Fruit fly (Drosophila melanogaster) whole organism, embryonic: ENCODE measurements around the gene CG7333.
A peak's percentile ranks its signal among the peaks of the same experiment; 100 is the strongest.

Experiments
- BtbVII ChIP-seq: fragments of 200-800 bp; sonication (Bioruptor generic); optimal IDR thresholded peaks from 3 replicates; lab custom pipeline; 2017; ENCODE audit warnings: missing biosample characterization, mild to moderate bottlenecking, missing genetic modification characterization
- CG10462 ChIP-seq: fragments of 200-800 bp; sonication (Bioruptor generic); optimal IDR thresholded peaks from 2 replicates; lab custom pipeline; 2016; ENCODE audit warnings: missing biosample characterization, missing genetic modification characterization
- CG10543 ChIP-seq: fragments of 200-800 bp; sonication (Bioruptor generic); optimal IDR thresholded peaks from 3 replicates; lab custom pipeline; 2017; ENCODE audit warnings: missing biosample characterization, mild to moderate bottlenecking, missing genetic modification characterization, moderate library complexity
- CG12744 ChIP-seq: fragments of 200-800 bp; sonication (Bioruptor generic); optimal IDR thresholded peaks from 2 replicates; lab custom pipeline; 2016; ENCODE audit warnings: missing biosample characterization, missing genetic modification characterization
- CG13287 ChIP-seq: fragments of 200-800 bp; sonication (Bioruptor generic); IDR thresholded peaks from 2 replicates; pipeline ENCODE4 v1.3.6; 2022; ENCODE audit warnings: missing biosample characterization, missing genetic modification characterization; ENCODE audit not compliant: partially characterized antibody
- CG14667 ChIP-seq: fragments of 200-800 bp; sonication (Bioruptor generic); IDR thresholded peaks from 2 replicates; pipeline ENCODE4 v1.3.6; 2022; ENCODE audit warnings: missing biosample characterization, missing genetic modification characterization
- CG1529 ChIP-seq: fragments of 200-800 bp; sonication (Bioruptor generic); optimal IDR thresholded peaks from 3 replicates; lab custom pipeline; 2018; ENCODE audit warnings: missing biosample characterization, missing genetic modification characterization
- CG16815 ChIP-seq: fragments of 200-800 bp; sonication (Bioruptor generic); optimal IDR thresholded peaks from 3 replicates; lab custom pipeline; 2017; ENCODE audit warnings: missing biosample characterization, mild to moderate bottlenecking, missing genetic modification characterization
- CG17361 ChIP-seq: fragments of 200-800 bp; sonication (Bioruptor generic); IDR thresholded peaks from 3 replicates; pipeline ENCODE4 v1.3.6; 2022; ENCODE audit warnings: missing biosample characterization, missing genetic modification characterization
- CG2712 ChIP-seq: fragments of 200-800 bp; optimal IDR thresholded peaks from 3 replicates; lab custom pipeline; 2019; ENCODE audit warnings: missing biosample characterization, mild to moderate bottlenecking, missing genetic modification characterization, moderate library complexity
- CG32532 ChIP-seq: fragments of 200-800 bp; sonication (Bioruptor generic); IDR thresholded peaks from 2 replicates; pipeline ENCODE4 v1.3.6; 2022; ENCODE audit warnings: missing biosample characterization, missing genetic modification characterization
- CG32772 ChIP-seq: fragments of 200-800 bp; sonication (Bioruptor generic); IDR thresholded peaks from 2 replicates; pipeline ENCODE4 v1.3.6; 2022; ENCODE audit warnings: missing biosample characterization, missing genetic modification characterization
- CG3726 ChIP-seq: fragments of 200-800 bp; sonication (Bioruptor generic); IDR thresholded peaks from 3 replicates; pipeline ENCODE4, ENCODE4 v1.3.6; 2022; ENCODE audit warnings: missing biosample characterization, missing genetic modification characterization
- CG3838 ChIP-seq: fragments of 200-800 bp; sonication (Bioruptor generic); optimal IDR thresholded peaks from 3 replicates; lab custom pipeline; 2016; ENCODE audit warnings: missing biosample characterization, missing genetic modification characterization
- CG4328 ChIP-seq: fragments of 200-800 bp; sonication (Bioruptor generic); optimal IDR thresholded peaks from 3 replicates; lab custom pipeline; 2017; ENCODE audit warnings: missing biosample characterization, missing genetic modification reagents, missing genetic modification characterization
- CG4854 ChIP-seq: fragments of 200-800 bp; sonication (Bioruptor generic); optimal IDR thresholded peaks from 2 replicates; lab custom pipeline; 2016; ENCODE audit warnings: missing biosample characterization, missing genetic modification characterization, inconsistent platforms
- CG7271 ChIP-seq: fragments of 200-800 bp; sonication (Bioruptor generic); optimal IDR thresholded peaks from 2 replicates; lab custom pipeline; 2018; ENCODE audit warnings: missing biosample characterization, mild to moderate bottlenecking, missing genetic modification characterization, moderate library complexity
- CG7372 ChIP-seq: fragments of 200-800 bp; sonication (Bioruptor generic); IDR thresholded peaks from 2 replicates; pipeline ENCODE4 v1.3.6; 2022; ENCODE audit warnings: missing biosample characterization, missing genetic modification characterization
- CG8359 ChIP-seq: fragments of 200-800 bp; sonication (Bioruptor generic); optimal IDR thresholded peaks from 2 replicates; lab custom pipeline; 2017; ENCODE audit warnings: missing biosample characterization, mild to moderate bottlenecking, missing genetic modification characterization, borderline replicate concordance
- CG8388 ChIP-seq: fragments of 200-800 bp; sonication (Bioruptor generic); optimal IDR thresholded peaks from 2 replicates; lab custom pipeline; 2019; ENCODE audit warnings: missing biosample characterization, mild to moderate bottlenecking, missing genetic modification characterization, moderate library complexity
- CG8478 ChIP-seq: fragments of >200 bp; optimal IDR thresholded peaks from 2 replicates; lab custom pipeline; 2018
- CG8924 ChIP-seq: fragments of 200-800 bp; optimal IDR thresholded peaks from 3 replicates; lab custom pipeline; 2019; ENCODE audit warnings: missing biosample characterization, mild to moderate bottlenecking, missing genetic modification characterization, moderate library complexity
- CG9932 ChIP-seq: fragments of 200-800 bp; sonication (Bioruptor generic); IDR thresholded peaks from 2 replicates; pipeline ENCODE4 v1.3.6; 2022; ENCODE audit warnings: missing biosample characterization, missing genetic modification characterization
- D19B ChIP-seq: fragments of 200-800 bp; sonication (Bioruptor generic); optimal IDR thresholded peaks from 2 replicates; lab custom pipeline; 2017; ENCODE audit warnings: missing biosample characterization, mild to moderate bottlenecking, missing genetic modification characterization
- E2f2 ChIP-seq: fragments of 200-800 bp; sonication (Bioruptor generic); IDR thresholded peaks from 2 replicates; pipeline ENCODE4 v1.3.6; 2022; ENCODE audit warnings: missing biosample characterization, missing genetic modification characterization
- Fer2 ChIP-seq: fragments of 200-800 bp; sonication (Bioruptor generic); optimal IDR thresholded peaks from 2 replicates; lab custom pipeline; 2018; ENCODE audit warnings: missing biosample characterization, mild to moderate bottlenecking, missing genetic modification characterization, moderate library complexity
- Hand ChIP-seq: fragments of 200-800 bp; sonication (Bioruptor generic); optimal IDR thresholded peaks from 2 replicates; lab custom pipeline; 2017; ENCODE audit warnings: mild to moderate bottlenecking, missing biosample characterization, missing genetic modification reagents, missing genetic modification characterization
- Hey ChIP-seq: fragments of 200-800 bp; sonication (Bioruptor generic); optimal IDR thresholded peaks from 3 replicates; lab custom pipeline; 2018; ENCODE audit warnings: missing biosample characterization, mild to moderate bottlenecking, missing genetic modification characterization
- Hmr ChIP-seq: fragments of 200-800 bp; sonication (Bioruptor generic); optimal IDR thresholded peaks from 3 replicates; lab custom pipeline; 2017; ENCODE audit warnings: mild to moderate bottlenecking, missing biosample characterization, missing genetic modification reagents, missing genetic modification characterization
- Neu2 ChIP-seq: fragments of 200-800 bp; sonication (Bioruptor generic); optimal IDR thresholded peaks from 3 replicates; lab custom pipeline; 2016; ENCODE audit warnings: missing biosample characterization, missing genetic modification characterization, borderline replicate concordance
- Scr ChIP-seq: fragments of 200-800 bp; sonication (Bioruptor generic); IDR thresholded peaks from 2 replicates; pipeline ENCODE4 v1.3.6; 2022; ENCODE audit warnings: missing biosample characterization, missing genetic modification characterization; ENCODE audit not compliant: partially characterized antibody
- Sry-δ ChIP-seq: fragments of 200-800 bp; sonication (Bioruptor generic); optimal IDR thresholded peaks from 2 replicates; lab custom pipeline; 2016; ENCODE audit warnings: missing biosample characterization, missing genetic modification characterization
- abd-A ChIP-seq: fragments of 200-800 bp; sonication (Bioruptor generic); optimal IDR thresholded peaks from 3 replicates; lab custom pipeline; 2019; ENCODE audit warnings: missing biosample characterization, mild to moderate bottlenecking, missing genetic modification characterization, moderate library complexity
- ase ChIP-seq: fragments of 200-800 bp; sonication (Bioruptor generic); IDR thresholded peaks from 3 replicates; pipeline ENCODE4 v1.3.6; 2022; ENCODE audit warnings: missing biosample characterization, missing genetic modification characterization
- ato ChIP-seq: fragments of 200-800 bp; sonication (Bioruptor generic); IDR thresholded peaks from 2 replicates; pipeline ENCODE4 v1.3.6; 2022; ENCODE audit warnings: missing biosample characterization, missing genetic modification characterization; ENCODE audit not compliant: partially characterized antibody
- cato ChIP-seq: fragments of 200-800 bp; sonication (Bioruptor generic); optimal IDR thresholded peaks from 2 replicates; lab custom pipeline; 2016; ENCODE audit warnings: missing biosample characterization, missing genetic modification characterization, borderline replicate concordance
- crc ChIP-seq: fragments of 200-800 bp; sonication (Bioruptor generic); optimal IDR thresholded peaks from 2 replicates; lab custom pipeline; 2016; ENCODE audit warnings: missing biosample characterization, missing genetic modification characterization
- cwo ChIP-seq: fragments of 200-800 bp; sonication (Bioruptor generic); optimal IDR thresholded peaks from 3 replicates; lab custom pipeline; 2017; ENCODE audit warnings: missing biosample characterization, missing genetic modification characterization, mild to moderate bottlenecking, moderate library complexity, missing genetic modification reagents
- dmrt11E ChIP-seq: fragments of 200-800 bp; sonication (Bioruptor generic); optimal IDR thresholded peaks from 3 replicates; lab custom pipeline; 2018; ENCODE audit warnings: missing biosample characterization, mild to moderate bottlenecking, missing genetic modification characterization, moderate library complexity
- hb ChIP-seq: fragments of 200-800 bp; sonication (Bioruptor generic); IDR thresholded peaks from 3 replicates; pipeline ENCODE4 v1.3.6; 2022; ENCODE audit warnings: missing biosample characterization, missing genetic modification characterization; ENCODE audit not compliant: partially characterized antibody
- her ChIP-seq: fragments of 200-800 bp; sonication (Bioruptor generic); optimal IDR thresholded peaks from 2 replicates; lab custom pipeline; 2016; ENCODE audit warnings: missing biosample characterization, missing genetic modification characterization
- inv ChIP-seq: fragments of 200-800 bp; sonication (Bioruptor generic); IDR thresholded peaks from 2 replicates; pipeline ENCODE4 v1.3.6; 2022; ENCODE audit warnings: missing biosample characterization, missing genetic modification characterization; ENCODE audit not compliant: partially characterized antibody
- knrl ChIP-seq: fragments of 200-800 bp; sonication (Bioruptor generic); IDR thresholded peaks from 3 replicates; pipeline ENCODE4 v1.3.6; 2022; ENCODE audit warnings: missing biosample characterization, missing genetic modification characterization; ENCODE audit not compliant: partially characterized antibody
- lov ChIP-seq, 2 experiments: fragments of 200-800 bp in 1 of 2; fragments of >200 bp in 1 of 2; sonication (Bioruptor generic) in 1 of 2; IDR thresholded peaks in 1 of 2; optimal IDR thresholded peaks in 1 of 2; 2 replicates in 1 of 2; 3 replicates in 1 of 2; pipeline versions ENCODE4 v1.3.6 to Lab custom; 2017 to 2022; ENCODE audit warnings: missing biosample characterization in 1 of 2, missing genetic modification characterization in 1 of 2
- mam ChIP-seq: fragments of 200-800 bp; sonication (Bioruptor generic); optimal IDR thresholded peaks from 3 replicates; lab custom pipeline; 2016; ENCODE audit warnings: missing biosample characterization, missing genetic modification characterization
- onecut ChIP-seq: fragments of 200-800 bp; sonication (Bioruptor generic); IDR thresholded peaks from 2 replicates; pipeline ENCODE4 v1.3.6; 2022; ENCODE audit warnings: missing biosample characterization, missing genetic modification characterization
- rib ChIP-seq: fragments of 200-800 bp; sonication (Bioruptor generic); IDR thresholded peaks from 2 replicates; pipeline ENCODE4 v1.3.6; 2022; ENCODE audit warnings: missing biosample characterization, missing genetic modification characterization
- salm ChIP-seq: fragments of 200-800 bp; sonication (Bioruptor generic); optimal IDR thresholded peaks from 2 replicates; lab custom pipeline; 2018; ENCODE audit warnings: missing biosample characterization, mild to moderate bottlenecking, missing genetic modification characterization
- so ChIP-seq: fragments of 200-800 bp; sonication (Bioruptor generic); IDR thresholded peaks from 3 replicates; pipeline ENCODE4 v1.3.6; 2022; ENCODE audit warnings: missing biosample characterization, missing genetic modification characterization
- tgo ChIP-seq: fragments of 200-800 bp; sonication (Bioruptor generic); IDR thresholded peaks from 3 replicates; pipeline ENCODE4 v1.3.6; 2022; ENCODE audit warnings: missing biosample characterization, missing genetic modification characterization

Gene CG7333

dm6 chr3R:19641058-19641457 lies 40.6 kb downstream of the CG7333 start (continued):
- TF ChIP-seq Fer2 (tag; lab: Kevin White, UChicago) (no peak), CG32532 (GFP tag; lab: Robert Waterston, UW) (peak; percentile 39; the same call in 1 of the 2 replicates), CG8924 (tag; lab: Kevin White, UChicago) (no peak), onecut (GFP tag; lab: Robert Waterston, UW) (no peak), Hey (tag; lab: Kevin White, UChicago) (no peak), CG3838 (GFP tag; lab: Kevin White, UChicago) (no peak), CG9932 (no peak), CG8388 (GFP tag; lab: Kevin White, UChicago) (no peak), dmrt11E (tag; lab: Kevin White, UChicago) (no peak), rib (GFP tag; lab: Robert Waterston, UW) (peak; percentile 49), crc (GFP tag; lab: Kevin White, UChicago) (no peak), ase (GFP tag; lab: Robert Waterston, UW) (no peak), inv (no peak), CG8359 (GFP tag; lab: Kevin White, UChicago) (peak; percentile 32), E2f2 (0 out of 2 replicates have a peak, but pooled peaks have one; percentile 16), CG12744 (GFP tag; lab: Kevin White, UChicago) (no peak), hb (GFP tag; lab: Robert Waterston, UW) (no peak), salm (tag; lab: Kevin White, UChicago) (no peak), abd-A (tag; lab: Kevin White, UChicago) (peak; percentile 16), cwo (no peak), CG7372 (GFP tag; lab: Robert Waterston, UW) (no peak), CG32772 (GFP tag; lab: Robert Waterston, UW) (no peak), cato (no peak), CG8478 (lab: Kevin White, UChicago) (no peak), so (GFP tag; lab: Robert Waterston, UW) (0 out of 3 replicates have a peak, but pooled peaks have one; percentile 46), CG16815 (GFP tag; lab: Kevin White, UChicago) (no peak), CG4328 (GFP tag; lab: Kevin White, UChicago) (no peak), Hmr (GFP tag; lab: Kevin White, UChicago) (no peak), CG10462 (GFP tag; lab: Kevin White, UChicago) (no peak), Scr (GFP tag; lab: Robert Waterston, UW) (no peak; the same call in 1 of the 2 replicates), BtbVII (GFP tag; lab: Kevin White, UChicago) (no peak), ato (no peak), CG7271 (no peak), CG13287 (peak; percentile 52), Sry-δ (no peak), CG14667 (GFP tag; lab: Robert Waterston, UW) (no peak), her (GFP tag; lab: Kevin White, UChicago) (no peak), CG4854 (GFP tag; lab: Kevin White, UChicago) (no peak), tgo (no peak), CG17361 (GFP tag; lab: Robert Waterston, UW) (no peak), lov (optimal IDR thresholded peaks at IDR 0.05; lab: Kevin White, UChicago) (no peak), lov (GFP tag; IDR thresholded peaks at IDR 0.05; lab: Robert Waterston, UW) (no peak), Neu2 (GFP tag; lab: Kevin White, UChicago) (no peak), knrl (GFP tag; lab: Robert Waterston, UW) (no peak), CG3726 (no peak), mam (no peak), Hand (GFP tag; lab: Kevin White, UChicago) (no peak), D19B (GFP tag; lab: Kevin White, UChicago) (no peak), CG1529 (GFP tag; lab: Kevin White, UChicago) (no peak), CG2712 (no peak), CG10543 (GFP tag; lab: Kevin White, UChicago) (no peak)
